Worm (Caenorhabditis elegans): ENCODE measurements around the gene rad-50.

DNA sequence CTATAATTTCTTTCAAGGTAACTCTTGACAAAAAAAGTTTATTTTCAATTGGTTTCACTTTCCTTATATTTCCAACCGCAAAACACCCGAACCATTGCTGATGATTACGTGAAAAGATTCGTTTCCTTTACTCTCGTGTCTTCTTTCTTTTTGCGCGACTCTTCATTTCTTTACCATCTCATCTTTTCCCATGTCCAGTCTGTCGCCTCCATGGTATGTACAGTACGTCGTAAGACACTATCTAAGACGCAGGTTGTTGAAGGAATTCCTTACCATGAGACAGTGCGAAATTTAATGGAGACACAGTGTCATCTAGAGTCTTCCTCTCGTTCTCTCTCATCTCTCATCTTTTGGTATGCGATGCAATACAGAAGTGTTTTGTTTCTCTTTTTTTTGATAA, 54.7 kb downstream of the rad-50 start:
- TF ChIP-seq T22C8.4 (GFP tag; IDR thresholded peaks at IDR 0.05) (no peak), tab-1 (GFP tag; IDR thresholded peaks at IDR 0.05) (no peak), cog-1 (tag; optimal IDR thresholded peaks at IDR 0.05) (no peak), flt-1 (GFP tag; IDR thresholded peaks at IDR 0.05) (no peak), ztf-23 (GFP tag; IDR thresholded peaks at IDR 0.05) (no peak), ref-1 (GFP tag; conservative IDR thresholded peaks at IDR 0.05) (no peak)
